Worm (Caenorhabditis elegans): ENCODE measurements around the gene R160.2.

R160.2 gene

ce11 chrX:4409591-4410279 is 33.0 kb upstream of the R160.2 start:
- no peak for TF ChIP-seq ceh-83 (GFP tag; optimal IDR thresholded peaks at IDR 0.05)
- no peak for TF ChIP-seq sem-2 (GFP tag; optimal IDR thresholded peaks at IDR 0.05)
- TF ChIP-seq elt-1 (tag; optimal IDR thresholded peaks at IDR 0.05; ENCODE audit: borderline replicate concordance, insufficient read depth): no peak
- no peak for TF ChIP-seq ceh-39 (tag; optimal IDR thresholded peaks at IDR 0.05)
- no peak for TF ChIP-seq lin-13 (tag; optimal IDR thresholded peaks at IDR 0.05)
- TF ChIP-seq flh-1 (GFP tag; optimal IDR thresholded peaks at IDR 0.05): no peak
- TF ChIP-seq ham-2 (GFP tag; optimal IDR thresholded peaks at IDR 0.05): no peak
- no peak for TF ChIP-seq unc-39 (tag; optimal IDR thresholded peaks at IDR 0.05)

DNA sequence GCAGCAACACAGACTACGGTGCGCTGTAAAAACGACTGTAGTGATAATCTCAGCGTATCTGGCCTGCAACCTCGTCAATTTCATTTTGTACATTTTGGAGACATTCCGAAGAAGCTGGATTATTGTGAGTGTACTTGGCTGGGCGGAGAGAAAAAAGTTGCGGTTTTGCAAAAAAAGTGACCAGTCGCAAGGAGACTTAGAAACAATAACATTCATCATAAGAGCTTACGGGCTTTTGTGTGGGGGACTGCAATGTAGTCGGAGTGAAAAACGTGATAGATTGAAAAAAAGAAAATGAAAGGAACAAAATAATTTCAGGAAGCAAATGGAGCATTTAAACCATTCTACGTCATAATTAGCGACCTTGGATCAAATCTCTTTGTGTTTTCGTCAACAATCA is 31.8 kb upstream of the R160.2 start:
- TF ChIP-seq ceh-83 (GFP tag; optimal IDR thresholded peaks at IDR 0.05): no peak
- no peak for TF ChIP-seq drap-1 (GFP tag; optimal IDR thresholded peaks at IDR 0.05)
- no peak for TF ChIP-seq pha-4 (tag; optimal IDR thresholded peaks at IDR 0.05)
- TF ChIP-seq nhr-12 (tag; optimal IDR thresholded peaks at IDR 0.05): no peak
- no peak for TF ChIP-seq elt-3 (tag; optimal IDR thresholded peaks at IDR 0.05)
- TF ChIP-seq flh-1 (GFP tag; optimal IDR thresholded peaks at IDR 0.05): no peak
- no peak for TF ChIP-seq ham-2 (GFP tag; optimal IDR thresholded peaks at IDR 0.05)
- TF ChIP-seq unc-39 (tag; optimal IDR thresholded peaks at IDR 0.05): no peak
- TF ChIP-seq snpc-4 (tag; optimal IDR thresholded peaks at IDR 0.05): no peak
- TF ChIP-seq ces-1 (GFP tag; optimal IDR thresholded peaks at IDR 0.05): no peak
- TF ChIP-seq mab-5 (tag; optimal IDR thresholded peaks at IDR 0.05): no peak
- TF ChIP-seq lsy-2 (tag; optimal IDR thresholded peaks at IDR 0.05): no peak
- no peak for TF ChIP-seq unc-120 (tag; optimal IDR thresholded peaks at IDR 0.05; ENCODE audit: poor library complexity, severe bottlenecking)
- no peak for TF ChIP-seq ztf-11 (tag; optimal IDR thresholded peaks at IDR 0.05)
- TF ChIP-seq elt-1 (tag; optimal IDR thresholded peaks at IDR 0.05; ENCODE audit: borderline replicate concordance, insufficient read depth): no peak
- no peak for TF ChIP-seq nhr-28 (tag; optimal IDR thresholded peaks at IDR 0.05)
- TF ChIP-seq M03D4.4 (tag; optimal IDR thresholded peaks at IDR 0.05): no peak
- no peak for TF ChIP-seq sptf-1 (tag; optimal IDR thresholded peaks at IDR 0.05)
- TF ChIP-seq mep-1 (tag; optimal IDR thresholded peaks at IDR 0.05): no peak
- no peak for TF ChIP-seq mls-2 (tag; optimal IDR thresholded peaks at IDR 0.05)

DNA sequence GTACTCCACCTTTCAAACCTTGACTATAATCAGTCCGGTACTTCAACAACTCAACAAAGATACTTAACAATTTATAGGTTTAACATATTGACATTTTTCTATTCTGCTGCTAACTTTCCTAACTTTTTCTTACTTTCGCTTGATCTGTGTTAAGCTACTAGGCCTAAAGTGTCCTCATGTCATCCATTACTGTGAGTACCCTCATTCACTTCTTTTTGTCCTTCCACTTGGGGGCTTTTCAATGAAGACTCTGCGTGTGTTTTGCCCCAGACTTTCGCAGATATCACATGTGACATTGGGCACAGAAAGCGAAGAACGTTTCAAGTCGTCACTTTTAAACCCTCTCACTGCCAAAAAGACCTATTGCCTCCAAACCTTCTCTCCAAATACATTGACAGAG is 28.0 kb upstream of the R160.2 start:
- TF ChIP-seq nhr-76 (tag; optimal IDR thresholded peaks at IDR 0.05) (no peak), unc-120 (tag; optimal IDR thresholded peaks at IDR 0.05; ENCODE audit: poor library complexity, severe bottlenecking) (no peak), nhr-28 (tag; optimal IDR thresholded peaks at IDR 0.05) (no peak), M03D4.4 (tag; optimal IDR thresholded peaks at IDR 0.05) (no peak), zip-8 (tag; optimal IDR thresholded peaks at IDR 0.05) (no peak), drap-1 (GFP tag; optimal IDR thresholded peaks at IDR 0.05) (no peak), ceh-43 (GFP tag; optimal IDR thresholded peaks at IDR 0.05) (no peak), lin-13 (tag; optimal IDR thresholded peaks at IDR 0.05) (no peak), nhr-12 (tag; optimal IDR thresholded peaks at IDR 0.05) (no peak), nhr-237 (tag; optimal IDR thresholded peaks at IDR 0.05) (no peak)

DNA sequence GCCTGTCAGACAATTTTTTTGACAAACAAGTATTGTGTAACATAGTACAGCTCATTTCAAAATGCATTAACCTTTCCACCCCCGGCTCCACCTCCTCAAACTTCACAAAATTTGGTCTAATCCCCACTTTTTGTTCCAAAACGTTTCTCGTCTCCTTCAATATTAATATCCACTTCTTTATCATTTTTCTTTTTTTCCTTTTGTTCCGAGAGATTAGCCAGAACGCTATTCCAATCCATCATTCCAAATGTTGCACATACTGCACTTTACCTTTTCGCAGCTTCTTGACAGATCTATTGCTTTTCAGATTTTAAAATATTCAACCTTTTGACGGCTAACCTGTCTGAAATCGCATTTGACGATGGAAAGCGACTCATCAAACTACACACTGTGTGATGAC is 26.2 kb upstream of the R160.2 start, which contains the start of gene D1079.1:
D1079.1 (plus strand) TSS at position 301 of the 400 bp plus-strand sequence.
- TF ChIP-seq blmp-1 (tag; optimal IDR thresholded peaks at IDR 0.05) (no peak), nhr-12 (tag; optimal IDR thresholded peaks at IDR 0.05) (no peak), nhr-76 (tag; optimal IDR thresholded peaks at IDR 0.05) (no peak), pha-4 (tag; optimal IDR thresholded peaks at IDR 0.05) (no peak), ceh-43 (GFP tag; optimal IDR thresholded peaks at IDR 0.05) (no peak), unc-120 (tag; optimal IDR thresholded peaks at IDR 0.05; ENCODE audit: poor library complexity, severe bottlenecking) (no peak), ceh-83 (GFP tag; optimal IDR thresholded peaks at IDR 0.05) (no peak), drap-1 (GFP tag; optimal IDR thresholded peaks at IDR 0.05) (no peak), unc-62 (GFP tag; optimal IDR thresholded peaks at IDR 0.05) (no peak), nhr-2 (tag; optimal IDR thresholded peaks at IDR 0.05) (no peak), sptf-1 (tag; optimal IDR thresholded peaks at IDR 0.05) (no peak), tbx-8 (GFP tag; optimal IDR thresholded peaks at IDR 0.05) (no peak)

DNA sequence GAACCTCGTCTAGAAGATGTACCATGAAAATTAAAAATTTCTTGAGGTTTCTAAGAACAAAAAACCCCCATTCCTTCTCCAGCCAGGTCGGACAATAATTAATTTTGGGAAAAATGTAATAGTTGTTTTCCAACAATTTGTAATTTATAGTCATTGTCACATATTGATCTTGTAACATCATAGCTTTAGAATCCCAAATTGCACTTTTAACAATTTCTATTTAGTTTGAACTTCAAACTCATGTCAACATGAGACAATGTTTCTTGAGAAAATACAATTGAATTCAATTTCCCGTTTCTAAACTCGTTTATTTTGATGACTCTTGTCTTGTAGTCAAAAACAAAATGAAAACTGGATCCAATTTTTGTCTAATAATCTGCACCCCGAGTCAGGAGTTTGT is 23.6 kb upstream of the R160.2 start:
- TF ChIP-seq M03D4.4 (tag; optimal IDR thresholded peaks at IDR 0.05) (no peak), hlh-1 (tag; optimal IDR thresholded peaks at IDR 0.05) (no peak), nhr-76 (tag; optimal IDR thresholded peaks at IDR 0.05) (no peak), tbx-8 (GFP tag; optimal IDR thresholded peaks at IDR 0.05) (no peak), mep-1 (tag; optimal IDR thresholded peaks at IDR 0.05) (no peak), ceh-83 (GFP tag; optimal IDR thresholded peaks at IDR 0.05) (no peak), nhr-12 (tag; optimal IDR thresholded peaks at IDR 0.05) (no peak), unc-120 (tag; optimal IDR thresholded peaks at IDR 0.05; ENCODE audit: poor library complexity, severe bottlenecking) (no peak)
